Worm (Caenorhabditis elegans) whole organism, late embryonic: Measurements from ENCODE around the gene C47E12.10.

Experiments
- C08G9.2 ChIP-seq: sonication (generic microtip); optimal IDR thresholded peaks from 2 replicates; lab custom pipeline; 2016; ENCODE audit warnings: mild to moderate bottlenecking, missing genetic modification characterization, moderate library complexity, missing compliant biosample characterization
- K09A11.1 ChIP-seq: sonication (generic microtip); optimal IDR thresholded peaks from 2 replicates; lab custom pipeline; 2017; ENCODE audit warnings: antibody characterized with exemption, mild to moderate bottlenecking, missing genetic modification characterization, missing compliant biosample characterization; ENCODE audit not compliant: insufficient read depth
- T23F11.4 ChIP-seq: fragments of 200-800 bp; sonication (Bioruptor generic); optimal IDR thresholded peaks from 2 replicates; lab custom pipeline; 2018; ENCODE audit warnings: mild to moderate bottlenecking, missing genetic modification characterization, missing compliant biosample characterization
- ahr-1 ChIP-seq: sonication (generic microtip); optimal IDR thresholded peaks from 2 replicates; lab custom pipeline; 2016; ENCODE audit warnings: missing genetic modification characterization, missing compliant biosample characterization
- ama-1 ChIP-seq: fragments of 150-350 bp; optimal IDR thresholded peaks from 2 replicates; lab custom pipeline; 2014
- ceh-14 ChIP-seq: sonication (generic microtip); optimal IDR thresholded peaks from 2 replicates; lab custom pipeline; 2016; ENCODE audit warnings: missing genotype, missing genetic modification characterization, missing compliant biosample characterization
- ceh-18 ChIP-seq: sonication (generic microtip); optimal IDR thresholded peaks from 2 replicates; lab custom pipeline; 2016; ENCODE audit warnings: missing genetic modification characterization, missing compliant biosample characterization
- ceh-22 ChIP-seq: sonication (generic microtip); optimal IDR thresholded peaks from 2 replicates; lab custom pipeline; 2017; ENCODE audit warnings: missing biosample characterization, missing genetic modification characterization
- ceh-24 ChIP-seq: sonication (generic microtip); optimal IDR thresholded peaks from 2 replicates; lab custom pipeline; 2016; ENCODE audit warnings: mild to moderate bottlenecking, missing genetic modification characterization, missing compliant biosample characterization
- che-1 ChIP-seq: sonication (generic microtip); optimal IDR thresholded peaks from 2 replicates; lab custom pipeline; 2016; ENCODE audit warnings: mild to moderate bottlenecking, missing genetic modification characterization, missing compliant biosample characterization
- elt-2 ChIP-seq: sonication (generic microtip); optimal IDR thresholded peaks from 2 replicates; lab custom pipeline; 2016; ENCODE audit warnings: missing genetic modification reagents, missing genetic modification characterization, missing compliant biosample characterization
- eyg-1 ChIP-seq: sonication (generic microtip); optimal IDR thresholded peaks from 2 replicates; lab custom pipeline; 2016; ENCODE audit warnings: missing genotype, missing genetic modification characterization, missing compliant biosample characterization
- fkh-10 ChIP-seq: fragments of 150-350 bp; optimal IDR thresholded peaks from 2 replicates; lab custom pipeline; 2014; ENCODE audit warnings: missing biosample characterization, missing genetic modification reagents, missing genetic modification characterization
- gmeb-2 ChIP-seq: sonication (generic microtip); optimal IDR thresholded peaks from 2 replicates; lab custom pipeline; 2016; ENCODE audit warnings: missing genetic modification characterization, inconsistent platforms, missing compliant biosample characterization
- hlh-15 ChIP-seq: sonication (generic microtip); optimal IDR thresholded peaks from 2 replicates; lab custom pipeline; 2016; ENCODE audit warnings: missing genetic modification characterization, missing compliant biosample characterization
- lim-6 ChIP-seq: sonication (generic microtip); optimal IDR thresholded peaks from 2 replicates; lab custom pipeline; 2016; ENCODE audit warnings: missing genetic modification characterization, missing compliant biosample characterization
- nfya-1 ChIP-seq: sonication (generic microtip); optimal IDR thresholded peaks from 2 replicates; lab custom pipeline; 2017; ENCODE audit warnings: missing genetic modification characterization, mild to moderate bottlenecking, missing compliant biosample characterization, antibody characterized with exemption, moderate library complexity
- pag-3 ChIP-seq: sonication (generic microtip); optimal IDR thresholded peaks from 2 replicates; lab custom pipeline; 2016; ENCODE audit warnings: missing compliant biosample characterization, missing genetic modification characterization, borderline replicate concordance
- pat-9 ChIP-seq: fragments of 200-800 bp; sonication (Bioruptor generic); optimal IDR thresholded peaks from 2 replicates; lab custom pipeline; 2018; ENCODE audit warnings: mild to moderate bottlenecking, missing genetic modification characterization, moderate library complexity, missing compliant biosample characterization
- pax-1 ChIP-seq: fragments of 150-350 bp; optimal IDR thresholded peaks from 2 replicates; lab custom pipeline; 2014; ENCODE audit warnings: missing biosample characterization, missing genetic modification characterization
- pqm-1 ChIP-seq: sonication (generic microtip); optimal IDR thresholded peaks from 2 replicates; lab custom pipeline; 2016; ENCODE audit warnings: missing genetic modification characterization, missing compliant biosample characterization
- pros-1 ChIP-seq: fragments of 150-350 bp; optimal IDR thresholded peaks from 2 replicates; lab custom pipeline; 2014; ENCODE audit warnings: missing biosample characterization, missing genetic modification reagents, missing genetic modification characterization
- ref-2 ChIP-seq: sonication (generic microtip); optimal IDR thresholded peaks from 2 replicates; lab custom pipeline; 2016; ENCODE audit warnings: missing genetic modification characterization, missing compliant biosample characterization
- rnt-1 ChIP-seq: sonication (generic microtip); optimal IDR thresholded peaks from 2 replicates; lab custom pipeline; 2016; ENCODE audit warnings: missing genetic modification characterization, missing compliant biosample characterization
- sdc-2 ChIP-seq: sonication (generic microtip); optimal IDR thresholded peaks from 2 replicates; lab custom pipeline; 2016; ENCODE audit warnings: missing genotype, missing genetic modification characterization, missing compliant biosample characterization
- sox-2 ChIP-seq: fragments of 200-800 bp; sonication (Bioruptor generic); IDR thresholded peaks from 2 replicates; pipeline ENCODE4 v1.3.6; 2022; ENCODE audit warnings: missing genetic modification reagents, missing genetic modification characterization, missing compliant biosample characterization
- syd-9 ChIP-seq: sonication (generic microtip); optimal IDR thresholded peaks from 2 replicates; lab custom pipeline; 2016; ENCODE audit warnings: mild to moderate bottlenecking, missing genetic modification characterization, moderate library complexity, missing compliant biosample characterization
- tbx-7 ChIP-seq: sonication (generic microtip); optimal IDR thresholded peaks from 2 replicates; lab custom pipeline; 2016; ENCODE audit warnings: missing genotype, missing genetic modification characterization, missing compliant biosample characterization
- unc-3 ChIP-seq, 2 experiments: fragments of 200-800 bp in 1 of 2; sonication (Bioruptor generic) in 1 of 2; sonication (generic microtip) in 1 of 2; conservative IDR thresholded peaks in 1 of 2; optimal IDR thresholded peaks in 1 of 2; 2 replicates each; pipeline versions ENCODE4 v1.3.6 to Lab custom; 2016 to 2022; ENCODE audit warnings: missing compliant biosample characterization in 2 of 2, missing genetic modification characterization in 2 of 2, missing genetic modification reagents in 1 of 2
- unc-42 ChIP-seq: sonication (generic microtip); optimal IDR thresholded peaks from 2 replicates; lab custom pipeline; 2016; ENCODE audit warnings: missing genotype, missing genetic modification characterization, missing compliant biosample characterization
- unc-55 ChIP-seq: sonication (generic microtip); optimal IDR thresholded peaks from 2 replicates; lab custom pipeline; 2017; ENCODE audit warnings: missing biosample characterization, missing genetic modification reagents, missing genetic modification characterization
- unc-86 ChIP-seq: sonication (generic microtip); optimal IDR thresholded peaks from 2 replicates; lab custom pipeline; 2016; ENCODE audit warnings: missing genetic modification characterization, missing compliant biosample characterization
- ztf-16 ChIP-seq: sonication (generic microtip); optimal IDR thresholded peaks from 2 replicates; lab custom pipeline; 2017; ENCODE audit warnings: missing genetic modification characterization, missing compliant biosample characterization

Gene C47E12.10

DNA sequence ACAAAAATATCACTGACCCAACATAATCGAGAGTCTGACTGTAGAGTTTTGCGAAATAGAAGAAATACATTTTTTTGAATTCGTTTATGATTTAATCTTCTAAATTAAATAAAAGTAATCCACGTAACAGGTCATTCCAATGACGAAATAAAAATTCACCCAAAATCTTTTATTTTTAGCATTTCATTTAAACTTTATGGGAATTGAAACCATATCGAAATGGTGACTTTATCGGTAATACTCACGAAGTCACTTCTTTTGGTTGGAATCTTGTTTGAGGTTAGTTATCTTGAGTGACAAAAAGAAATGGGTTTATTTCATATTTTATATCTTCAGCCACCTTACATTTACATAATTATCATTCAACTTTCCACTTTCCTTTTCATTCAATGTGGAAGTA, at the start of gene C47E12.10, which contains the start of gene C47E12.12:
TSS of gene C47E12.10 (plus strand) at position 172 of the 400 bp plus-strand sequence.
TSS of gene C47E12.12 (minus strand) at position 101 of the 400 bp plus-strand sequence.
- TF ChIP-seq ahr-1 (no peak), eyg-1 (tag; lab: Kevin White, UChicago) (no peak), pat-9 (tag; lab: Kevin White, UChicago) (no peak), tbx-7 (no peak), unc-3 (GFP tag; conservative IDR thresholded peaks at IDR 0.05; lab: Robert Waterston, UW) (no peak), unc-3 (tag; optimal IDR thresholded peaks at IDR 0.05; lab: Kevin White, UChicago) (no peak), unc-42 (tag; lab: Kevin White, UChicago) (no peak), pqm-1 (no peak), fkh-10 (GFP tag; lab: Kevin White, UChicago) (no peak), pros-1 (tag; lab: Kevin White, UChicago) (no peak), lim-6 (tag; lab: Kevin White, UChicago) (no peak), ceh-14 (no peak), pag-3 (no peak)

DNA sequence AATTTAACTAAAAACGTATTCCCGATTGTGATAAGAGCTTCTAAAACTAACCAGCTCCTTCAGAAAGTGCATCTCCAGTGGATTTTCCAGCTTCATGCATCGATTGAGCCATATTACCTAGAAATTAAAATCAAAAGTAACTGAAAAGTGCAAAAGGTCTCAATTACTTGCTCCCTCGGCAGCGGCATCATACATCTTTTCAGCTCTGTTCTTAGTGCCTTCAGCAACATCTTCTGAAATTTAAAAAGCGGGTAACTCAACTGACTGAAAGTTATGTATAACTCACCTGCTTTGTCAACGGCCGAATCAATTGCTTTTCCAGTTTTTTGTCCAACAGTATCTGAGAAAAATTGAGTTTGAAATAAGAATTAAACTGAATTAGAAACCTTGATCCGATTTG, 48.2 kb upstream of the C47E12.10 start:
- TF ChIP-seq sdc-2 (no peak), elt-2 (no peak), ztf-16 (tag; lab: Kevin White, UChicago) (no peak), ref-2 (no peak), unc-86 (tag; lab: Kevin White, UChicago) (no peak), sox-2 (GFP tag; lab: Robert Waterston, UW) (no peak), syd-9 (tag; lab: Kevin White, UChicago) (no peak), ama-1 (lab: Kevin White, UChicago) (no peak), nfya-1 (tag; lab: Kevin White, UChicago) (no peak), pag-3 (no peak), unc-55 (no peak), pax-1 (tag; lab: Kevin White, UChicago) (no peak), T23F11.4 (GFP tag; lab: Kevin White, UChicago) (no peak), K09A11.1 (tag; lab: Kevin White, UChicago) (no peak), rnt-1 (tag; lab: Kevin White, UChicago) (no peak), ceh-24 (tag; lab: Kevin White, UChicago) (no peak)
- TF ChIP-seq, all 69 proteins: peak for 0

DNA sequence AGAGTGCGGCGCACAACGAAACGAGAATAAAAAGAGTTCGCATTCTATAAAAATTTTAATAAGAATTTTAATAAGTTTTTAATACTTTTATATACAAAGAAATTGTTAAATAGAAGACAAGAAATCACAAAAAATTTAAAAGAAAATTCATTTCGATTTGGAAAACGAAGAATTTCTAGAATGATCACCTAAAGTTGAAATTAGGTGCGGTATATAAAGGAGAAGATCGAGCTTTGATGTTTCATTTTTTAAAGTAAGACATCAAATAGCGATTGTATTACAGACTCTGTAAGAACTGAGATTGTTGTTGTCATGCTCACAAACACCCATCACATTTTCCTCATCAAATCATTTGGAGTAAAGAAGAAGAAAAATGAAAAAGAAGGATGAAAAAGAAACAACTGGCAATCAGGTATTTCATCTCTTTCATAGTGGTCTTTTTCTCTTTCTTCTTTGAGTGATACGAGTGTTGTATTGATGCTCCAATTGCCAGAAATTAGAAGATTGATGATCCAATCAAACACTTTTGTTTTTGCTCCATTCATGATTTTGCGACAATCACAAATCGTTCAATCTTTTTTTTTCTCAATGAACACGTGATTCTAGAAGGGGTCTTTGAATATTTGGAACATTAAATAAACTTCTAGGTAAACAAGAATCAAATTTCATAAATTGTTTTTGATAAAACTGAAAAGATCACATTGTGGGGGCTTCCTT, 44.3 kb upstream of the C47E12.10 start, which contains the start of gene dur-1:
TSS of gene dur-1 (minus strand) at position 51 of the 717 bp plus-strand sequence.
- TF ChIP-seq C08G9.2 (tag; lab: Kevin White, UChicago) (no peak), nfya-1 (tag; lab: Kevin White, UChicago) (peak; percentile 4), hlh-15 (tag; lab: Kevin White, UChicago) (no peak), ceh-18 (peak; percentile 53), gmeb-2 (tag; lab: Kevin White, UChicago) (no peak), sdc-2 (no peak), che-1 (no peak), ama-1 (lab: Kevin White, UChicago) (no peak), unc-55 (peak; percentile 41), tbx-7 (no peak), rnt-1 (tag; lab: Kevin White, UChicago) (peak; percentile 8), syd-9 (tag; lab: Kevin White, UChicago) (no peak), ceh-22 (no peak)

DNA sequence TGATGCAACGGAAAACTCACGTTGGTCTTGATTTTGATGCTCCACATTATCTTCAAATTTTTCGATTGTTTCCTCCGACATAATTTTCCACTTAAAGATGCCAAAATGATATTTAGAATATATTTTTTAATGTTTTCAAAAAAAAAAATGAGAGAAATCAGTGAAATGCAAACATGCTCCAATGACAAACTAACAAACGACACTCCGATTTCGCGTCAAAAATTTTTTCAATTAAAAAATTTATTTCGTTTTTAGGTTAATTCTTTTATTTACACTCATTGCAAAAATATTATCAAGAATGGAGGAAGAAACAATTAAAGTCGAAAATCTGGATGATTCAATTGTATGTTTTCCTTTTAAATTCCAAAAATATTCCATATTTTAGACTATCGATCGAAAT, 40.5 kb upstream of the C47E12.10 start, which contains the start of the genes trmt-10A and F25H8.2:
TSS of gene trmt-10A (minus strand) at position 159 of the 400 bp plus-strand sequence.
TSS of gene F25H8.2 (plus strand) at position 181 of the 400 bp plus-strand sequence.
- TF ChIP-seq unc-42 (tag; lab: Kevin White, UChicago), result peak; percentile 74
- peak; percentile 21 for TF ChIP-seq ceh-14
- TF ChIP-seq syd-9 (tag; lab: Kevin White, UChicago), result no peak
- TF ChIP-seq ceh-18, result no peak
- TF ChIP-seq unc-86 (tag; lab: Kevin White, UChicago), result no peak
